Worm (Caenorhabditis elegans): ENCODE measurements around the gene D2045.5.

The D2045.5 gene

ce11 chrIII:10505182-10505581 lies 35.8 kb upstream of the D2045.5 start, which contains the start of the genes taf-11.3 and urm-1 (continued):
- no peak for TF ChIP-seq ama-1 (optimal IDR thresholded peaks at IDR 0.05)
- peak; percentile 36 for TF ChIP-seq ceh-16 (tag; optimal IDR thresholded peaks at IDR 0.05)
- TF ChIP-seq Y55F3AM.14 (GFP tag; optimal IDR thresholded peaks at IDR 0.05), result no peak
- TF ChIP-seq lin-13 (GFP tag; optimal IDR thresholded peaks at IDR 0.05), result peak; percentile 86

ce11 chrIII:10503753-10504152 lies 34.3 kb upstream of the D2045.5 start, which contains the start of gene rab-33:
Gene rab-33, minus strand, starts transcription at chrIII:10503853.
- TF ChIP-seq peb-1 (tag; optimal IDR thresholded peaks at IDR 0.05) (no peak), lsy-2 (tag; optimal IDR thresholded peaks at IDR 0.05) (no peak)

- TF ChIP-seq nhr-6 (tag; optimal IDR thresholded peaks at IDR 0.05) (no peak), nhr-77 (tag; optimal IDR thresholded peaks at IDR 0.05) (no peak), ceh-82 (tag; optimal IDR thresholded peaks at IDR 0.05) (no peak), nhr-129 (tag; optimal IDR thresholded peaks at IDR 0.05) (no peak), ama-1 (optimal IDR thresholded peaks at IDR 0.05) (no peak), mab-5 (tag; optimal IDR thresholded peaks at IDR 0.05) (no peak), lin-11 (tag; optimal IDR thresholded peaks at IDR 0.05) (no peak), alr-1 (tag; optimal IDR thresholded peaks at IDR 0.05) (no peak), nhr-23 (tag; optimal IDR thresholded peaks at IDR 0.05) (no peak), snpc-4 (tag; optimal IDR thresholded peaks at IDR 0.05) (no peak), R02D3.7 (tag; optimal IDR thresholded peaks at IDR 0.05) (no peak), nhr-10 (tag; optimal IDR thresholded peaks at IDR 0.05) (no peak), unc-39 (tag; optimal IDR thresholded peaks at IDR 0.05) (no peak), gmeb-1 (tag; optimal IDR thresholded peaks at IDR 0.05) (no peak), sma-9 (GFP tag; optimal IDR thresholded peaks at IDR 0.05) (no peak), sma-9 (tag; optimal IDR thresholded peaks at IDR 0.05) (no peak), skn-1 (tag; optimal IDR thresholded peaks at IDR 0.05) (no peak), F13H6.1 (tag; optimal IDR thresholded peaks at IDR 0.05) (no peak), peb-1 (tag; optimal IDR thresholded peaks at IDR 0.05) (no peak), lin-13 (GFP tag; optimal IDR thresholded peaks at IDR 0.05) (no peak)
These were observed 18.6 kb upstream of the D2045.5 start, which contains the start of gene ptr-25 for ce11 chrIII:10488052-10488451. Gene ptr-25, plus strand, starts transcription at chrIII:10488124.

ce11 chrIII:10486455-10486854 lies 17.0 kb upstream of the D2045.5 start:
- TF ChIP-seq sma-3 (GFP tag; optimal IDR thresholded peaks at IDR 0.05) (peak; percentile 56), crh-2 (tag; optimal IDR thresholded peaks at IDR 0.05) (peak; percentile 57), nhr-21 (tag; optimal IDR thresholded peaks at IDR 0.05) (peak; percentile 35), alr-1 (tag; optimal IDR thresholded peaks at IDR 0.05) (no peak), mab-5 (tag; optimal IDR thresholded peaks at IDR 0.05) (no peak), fos-1 (tag; optimal IDR thresholded peaks at IDR 0.05) (no peak), nhr-10 (tag; optimal IDR thresholded peaks at IDR 0.05) (no peak), ZK546.5 (tag; optimal IDR thresholded peaks at IDR 0.05) (no peak), Y55F3AM.14 (GFP tag; optimal IDR thresholded peaks at IDR 0.05) (no peak), zag-1 (tag; optimal IDR thresholded peaks at IDR 0.05) (no peak), mbf-1 (tag; optimal IDR thresholded peaks at IDR 0.05) (no peak), ama-1 (optimal IDR thresholded peaks at IDR 0.05) (no peak), nhr-129 (tag; optimal IDR thresholded peaks at IDR 0.05) (no peak), sem-4 (tag; optimal IDR thresholded peaks at IDR 0.05) (no peak), ceh-16 (tag; optimal IDR thresholded peaks at IDR 0.05) (no peak), blmp-1 (tag; optimal IDR thresholded peaks at IDR 0.05; ENCODE audit: insufficient read depth) (no peak)

ce11 chrIII:10481988-10482387 lies 12.6 kb upstream of the D2045.5 start, which contains the start of gene D2045.8:
Gene D2045.8, plus strand, starts transcription at chrIII:10482288.
- TF ChIP-seq nhr-23 (tag; optimal IDR thresholded peaks at IDR 0.05) (no peak), ama-1 (optimal IDR thresholded peaks at IDR 0.05) (no peak), unc-62 (GFP tag; optimal IDR thresholded peaks at IDR 0.05) (no peak), skn-1 (tag; optimal IDR thresholded peaks at IDR 0.05) (peak; percentile 36)

- TF ChIP-seq nhr-25 (tag; optimal IDR thresholded peaks at IDR 0.05), result no peak
- no peak for TF ChIP-seq aly-2 (tag; optimal IDR thresholded peaks at IDR 0.05)
- TF ChIP-seq nhr-10 (tag; optimal IDR thresholded peaks at IDR 0.05), result no peak
- TF ChIP-seq lin-11 (tag; optimal IDR thresholded peaks at IDR 0.05), result no peak
- peak; percentile 63 for TF ChIP-seq skn-1 (tag; optimal IDR thresholded peaks at IDR 0.05)
- TF ChIP-seq unc-62 (GFP tag; optimal IDR thresholded peaks at IDR 0.05), result no peak
- TF ChIP-seq snpc-4 (tag; optimal IDR thresholded peaks at IDR 0.05), result no peak
These were observed 12.1 kb upstream of the D2045.5 start for ce11 chrIII:10481497-10481896.
